Fruit fly (Drosophila melanogaster) whole organism, larva: Measurements from ENCODE around the gene RYa-R.

Experiments
- noc ChIP-seq: fragments of 200-800 bp; sonication (Bioruptor generic); optimal IDR thresholded peaks from 3 replicates; lab custom pipeline; 2019; ENCODE audit warnings: missing biosample characterization, mild to moderate bottlenecking, missing genetic modification characterization, moderate library complexity

The RYa-R gene

dm6 chr3R:27106134-27106694 is 109.4 kb downstream of the RYa-R start, which contains the start of gene CAH9:
Gene CAH9, minus strand, starts transcription at chr3R:27106184.
- TF ChIP-seq noc (tag; lab: Kevin White, UChicago): no peak
